Worm (Caenorhabditis elegans) whole organism, L2 larva: ENCODE data around the gene elo-7.

Experiments used
- C34F6.9 ChIP-seq: fragments of 150-350 bp; optimal IDR thresholded peaks from 2 replicates; lab custom pipeline; 2014; ENCODE audit warnings: missing biosample characterization, missing genetic modification characterization
- F13H6.1 ChIP-seq: sonication (generic microtip); optimal IDR thresholded peaks from 2 replicates; lab custom pipeline; 2016; ENCODE audit warnings: missing genetic modification characterization, missing compliant biosample characterization
- R02D3.7 ChIP-seq: fragments of 150-350 bp; optimal IDR thresholded peaks from 2 replicates; lab custom pipeline; 2014; ENCODE audit warnings: missing biosample characterization, missing genetic modification characterization
- Y55F3AM.14 ChIP-seq: fragments of 200-800 bp; sonication (Bioruptor generic); optimal IDR thresholded peaks from 2 replicates; lab custom pipeline; 2018; ENCODE audit warnings: mild to moderate bottlenecking, missing genetic modification characterization, missing compliant biosample characterization
- ZK546.5 ChIP-seq: sonication (generic microtip); optimal IDR thresholded peaks from 2 replicates; lab custom pipeline; 2017; ENCODE audit warnings: missing biosample characterization, missing genetic modification characterization
- alr-1 ChIP-seq: fragments of 150-350 bp; optimal IDR thresholded peaks from 2 replicates; lab custom pipeline; 2014; ENCODE audit warnings: missing biosample characterization, missing genetic modification characterization
- aly-2 ChIP-seq: fragments of 150-350 bp; optimal IDR thresholded peaks from 2 replicates; lab custom pipeline; 2014; ENCODE audit warnings: missing biosample characterization, missing genetic modification characterization
- ama-1 ChIP-seq: fragments of 150-350 bp; optimal IDR thresholded peaks from 2 replicates; lab custom pipeline; 2018; ENCODE audit warnings: inconsistent platforms
- blmp-1 ChIP-seq: sonication (generic microtip); optimal IDR thresholded peaks from 2 replicates; lab custom pipeline; 2017; ENCODE audit warnings: missing genetic modification characterization, mild to moderate bottlenecking, missing compliant biosample characterization, antibody characterized with exemption, moderate library complexity; ENCODE audit not compliant: insufficient read depth
- ceh-16 ChIP-seq: fragments of 150-350 bp; optimal IDR thresholded peaks from 2 replicates; lab custom pipeline; 2014; ENCODE audit warnings: missing biosample characterization, missing genetic modification characterization
- ceh-82 ChIP-seq: fragments of 150-350 bp; optimal IDR thresholded peaks from 2 replicates; lab custom pipeline; 2014; ENCODE audit warnings: missing biosample characterization, missing genetic modification characterization
- crh-2 ChIP-seq: sonication (generic microtip); optimal IDR thresholded peaks from 2 replicates; lab custom pipeline; 2017; ENCODE audit warnings: missing biosample characterization, missing genetic modification characterization
- dmd-4 ChIP-seq: sonication (generic microtip); optimal IDR thresholded peaks from 2 replicates; lab custom pipeline; 2017; ENCODE audit warnings: missing biosample characterization, missing genetic modification characterization
- egl-27 ChIP-seq: sonication (generic microtip); optimal IDR thresholded peaks from 3 replicates; lab custom pipeline; 2017; ENCODE audit warnings: missing biosample characterization, missing genetic modification reagents, missing genetic modification characterization
- elt-1 ChIP-seq: fragments of 150-350 bp; optimal IDR thresholded peaks from 2 replicates; lab custom pipeline; 2014; ENCODE audit warnings: missing biosample characterization, missing genetic modification characterization
- elt-3 ChIP-seq: sonication (generic microtip); optimal IDR thresholded peaks from 2 replicates; lab custom pipeline; 2017; ENCODE audit warnings: missing biosample characterization, missing genetic modification characterization
- fos-1 ChIP-seq: fragments of 150-350 bp; optimal IDR thresholded peaks from 2 replicates; lab custom pipeline; 2014; ENCODE audit warnings: missing biosample characterization, missing genetic modification characterization
- gmeb-1 ChIP-seq: fragments of 150-350 bp; optimal IDR thresholded peaks from 2 replicates; lab custom pipeline; 2014; ENCODE audit warnings: missing biosample characterization, missing genetic modification characterization
- lin-11 ChIP-seq: fragments of 150-350 bp; sonication (generic microtip); optimal IDR thresholded peaks from 2 replicates; lab custom pipeline; 2014; ENCODE audit warnings: missing biosample characterization, missing genetic modification characterization, inconsistent platforms, mixed read lengths
- lin-13 ChIP-seq: fragments of 150-350 bp; optimal IDR thresholded peaks from 2 replicates; lab custom pipeline; 2014; ENCODE audit warnings: missing biosample characterization, missing genetic modification reagents, missing genetic modification characterization
- lin-39 ChIP-seq: fragments of 150-350 bp; optimal IDR thresholded peaks from 2 replicates; lab custom pipeline; 2014; ENCODE audit warnings: missing biosample characterization, missing genetic modification reagents, missing genetic modification characterization
- lsy-2 ChIP-seq, 2 experiments: fragments of 150-350 bp in 1 of 2; sonication (generic microtip) in 1 of 2; optimal IDR thresholded peaks; 2 replicates each; lab custom pipeline; 2014 to 2017; ENCODE audit warnings: missing biosample characterization in 2 of 2, missing genetic modification characterization in 2 of 2
- mab-5 ChIP-seq: fragments of 150-350 bp; optimal IDR thresholded peaks from 2 replicates; lab custom pipeline; 2014; ENCODE audit warnings: missing biosample characterization, missing genetic modification characterization
- mbf-1 ChIP-seq: sonication (generic microtip); optimal IDR thresholded peaks from 2 replicates; lab custom pipeline; 2017; ENCODE audit warnings: missing biosample characterization, missing genetic modification characterization
- nhr-10 ChIP-seq: sonication (generic microtip); optimal IDR thresholded peaks from 2 replicates; lab custom pipeline; 2017; ENCODE audit warnings: missing biosample characterization, missing genetic modification characterization
- nhr-11 ChIP-seq: fragments of 150-350 bp; optimal IDR thresholded peaks from 2 replicates; lab custom pipeline; 2014; ENCODE audit warnings: missing biosample characterization, missing genetic modification characterization
- nhr-12 ChIP-seq: fragments of 150-350 bp; optimal IDR thresholded peaks from 2 replicates; lab custom pipeline; 2014; ENCODE audit warnings: missing biosample characterization, missing genetic modification characterization
- nhr-129 ChIP-seq: fragments of 150-350 bp; optimal IDR thresholded peaks from 2 replicates; lab custom pipeline; 2014; ENCODE audit warnings: missing biosample characterization, missing genetic modification characterization
- nhr-21 ChIP-seq: fragments of 150-350 bp; optimal IDR thresholded peaks from 2 replicates; lab custom pipeline; 2014; ENCODE audit warnings: missing biosample characterization, missing genetic modification characterization
- nhr-23 ChIP-seq: fragments of 150-350 bp; optimal IDR thresholded peaks from 2 replicates; lab custom pipeline; 2014; ENCODE audit warnings: missing biosample characterization, missing genetic modification reagents, missing genetic modification characterization
- nhr-237 ChIP-seq: fragments of 150-350 bp; optimal IDR thresholded peaks from 2 replicates; lab custom pipeline; 2014; ENCODE audit warnings: missing biosample characterization, missing genetic modification characterization
- nhr-6 ChIP-seq: fragments of 150-350 bp; optimal IDR thresholded peaks from 2 replicates; lab custom pipeline; 2014; ENCODE audit warnings: missing biosample characterization, missing genetic modification characterization
- nhr-77 ChIP-seq: fragments of 150-350 bp; optimal IDR thresholded peaks from 2 replicates; lab custom pipeline; 2014; ENCODE audit warnings: missing biosample characterization, missing genetic modification characterization
- peb-1 ChIP-seq: fragments of 150-350 bp; optimal IDR thresholded peaks from 2 replicates; lab custom pipeline; 2014; ENCODE audit warnings: missing biosample characterization, missing genetic modification characterization
- sem-4 ChIP-seq: fragments of 150-350 bp; optimal IDR thresholded peaks from 2 replicates; lab custom pipeline; 2014; ENCODE audit warnings: missing biosample characterization, missing genetic modification reagents, missing genetic modification characterization
- skn-1 ChIP-seq: sonication (generic microtip); optimal IDR thresholded peaks from 2 replicates; lab custom pipeline; 2017; ENCODE audit warnings: missing biosample characterization, missing genetic modification characterization
- sma-3 ChIP-seq: sonication (generic microtip); optimal IDR thresholded peaks from 2 replicates; lab custom pipeline; 2016; ENCODE audit warnings: missing genetic modification reagents, missing genetic modification characterization, missing compliant biosample characterization
- sma-9 ChIP-seq, 2 experiments: fragments of 150-350 bp in 1 of 2; sonication (generic microtip) in 1 of 2; optimal IDR thresholded peaks; 2 replicates each; lab custom pipeline; 2014 to 2016; ENCODE audit warnings: missing genetic modification characterization in 2 of 2, mild to moderate bottlenecking in 1 of 2, missing biosample characterization in 1 of 2, missing compliant biosample characterization in 1 of 2, missing genetic modification reagents in 1 of 2, moderate library complexity in 1 of 2
- snpc-4 ChIP-seq: fragments of 150-350 bp; optimal IDR thresholded peaks from 2 replicates; lab custom pipeline; 2014; ENCODE audit warnings: missing biosample characterization, missing genetic modification characterization
- unc-39 ChIP-seq: fragments of 150-350 bp; optimal IDR thresholded peaks from 2 replicates; lab custom pipeline; 2014; ENCODE audit warnings: missing biosample characterization, missing genetic modification characterization
- unc-55 ChIP-seq: fragments of 150-350 bp; sonication (generic microtip); optimal IDR thresholded peaks from 3 replicates; lab custom pipeline; 2014; ENCODE audit warnings: missing biosample characterization, missing genetic modification reagents, missing genetic modification characterization
- unc-62 ChIP-seq: fragments of 150-350 bp; optimal IDR thresholded peaks from 2 replicates; lab custom pipeline; 2014; ENCODE audit warnings: missing biosample characterization, missing genetic modification reagents, missing genetic modification characterization
- zag-1 ChIP-seq: fragments of 150-350 bp; optimal IDR thresholded peaks from 2 replicates; lab custom pipeline; 2014; ENCODE audit warnings: missing biosample characterization, missing genetic modification characterization
- ztf-1 ChIP-seq: fragments of 200-800 bp; sonication (Bioruptor generic); conservative IDR thresholded peaks from 2 replicates; pipeline ENCODE4 v1.3.6; 2022; ENCODE audit warnings: missing genetic modification characterization, missing compliant biosample characterization
- ztf-11 ChIP-seq: sonication (generic microtip); optimal IDR thresholded peaks from 2 replicates; lab custom pipeline; 2017; ENCODE audit warnings: missing biosample characterization, missing genetic modification characterization
- ztf-4 ChIP-seq: fragments of 150-350 bp; optimal IDR thresholded peaks from 2 replicates; lab custom pipeline; 2014; ENCODE audit warnings: missing biosample characterization, missing genetic modification characterization

elo-7 gene

ce11 chrIV:9508612-9509011, 21.1 kb upstream of the elo-7 start, which contains the start of gene ethe-1:
Gene ethe-1, minus strand, starts transcription at chrIV:9508761.
- TF ChIP-seq nhr-129 (tag; lab: Kevin White, UChicago) (peak; percentile 58), F13H6.1 (tag; lab: Kevin White, UChicago) (no peak), dmd-4 (no peak), C34F6.9 (tag; lab: Kevin White, UChicago) (peak; percentile 3)

- TF ChIP-seq nhr-23 (tag; lab: Kevin White, UChicago): no peak
- TF ChIP-seq ztf-4 (tag; lab: Kevin White, UChicago): peak; percentile 2
- TF ChIP-seq gmeb-1 (tag; lab: Kevin White, UChicago): no peak
- no peak for TF ChIP-seq sma-9 (GFP tag; optimal IDR thresholded peaks at IDR 0.05; lab: Kevin White, UChicago)
- TF ChIP-seq sma-9 (tag; optimal IDR thresholded peaks at IDR 0.05; lab: Kevin White, UChicago): no peak
- TF ChIP-seq peb-1 (tag; lab: Kevin White, UChicago): no peak
- no peak for TF ChIP-seq dmd-4
- TF ChIP-seq F13H6.1 (tag; lab: Kevin White, UChicago): no peak
- peak; percentile 8 for TF ChIP-seq C34F6.9 (tag; lab: Kevin White, UChicago)
- TF ChIP-seq crh-2 (tag; lab: Kevin White, UChicago): no peak
- peak; percentile 54 for TF ChIP-seq nhr-21 (tag; lab: Kevin White, UChicago)
- TF ChIP-seq Y55F3AM.14 (GFP tag; lab: Kevin White, UChicago): no peak
- no peak for TF ChIP-seq alr-1 (tag; lab: Kevin White, UChicago)
- no peak for TF ChIP-seq snpc-4 (tag; lab: Kevin White, UChicago)
- peak; percentile 68 for TF ChIP-seq lin-11 (tag; lab: Kevin White, UChicago)
- TF ChIP-seq lsy-2 (tag; optimal IDR thresholded peaks at IDR 0.05; lab: Kevin White, UChicago): no peak
- no peak for TF ChIP-seq ztf-1
- no peak for TF ChIP-seq ceh-16 (tag; lab: Kevin White, UChicago)
Measured at ce11 chrIV:9510439-9510838, 19.3 kb upstream of the elo-7 start, which contains the start of gene C33A12.4. Gene C33A12.4, minus strand, starts transcription at chrIV:9510569.

- peak; percentile 34 for TF ChIP-seq peb-1 (tag; lab: Kevin White, UChicago)
- TF ChIP-seq R02D3.7: peak; percentile 38
- TF ChIP-seq C34F6.9 (tag; lab: Kevin White, UChicago): peak; percentile 59
- peak; percentile 18 for TF ChIP-seq ztf-11 (tag; lab: Kevin White, UChicago)
- no peak for TF ChIP-seq unc-62 (GFP tag; lab: Kevin White, UChicago)
- peak; percentile 67 for TF ChIP-seq egl-27 (tag; lab: Kevin White, UChicago)
- TF ChIP-seq nhr-77 (tag; lab: Kevin White, UChicago): peak; percentile 1
- TF ChIP-seq skn-1 (tag; lab: Kevin White, UChicago): no peak
- TF ChIP-seq mbf-1 (tag; lab: Kevin White, UChicago): no peak
- TF ChIP-seq unc-55 (GFP tag; lab: Kevin White, UChicago): peak; percentile 79
- TF ChIP-seq lsy-2 (tag; optimal IDR thresholded peaks at IDR 0.05; lab: Kevin White, UChicago): peak; percentile 62 to 85
- no peak for TF ChIP-seq ztf-1
- peak; percentile 70 for TF ChIP-seq lin-11 (tag; lab: Kevin White, UChicago)
- peak; percentile 85 for TF ChIP-seq crh-2 (tag; lab: Kevin White, UChicago)
- TF ChIP-seq elt-3 (tag; lab: Kevin White, UChicago): no peak
- peak; percentile 25 for TF ChIP-seq fos-1
- TF ChIP-seq sem-4 (tag; lab: Kevin White, UChicago): peak; percentile 62
- TF ChIP-seq nhr-21 (tag; lab: Kevin White, UChicago): peak; percentile 86
- TF ChIP-seq dmd-4: no peak
- TF ChIP-seq zag-1: peak; percentile 47
- TF ChIP-seq nhr-11 (tag; lab: Kevin White, UChicago): no peak
- peak; percentile 74 for TF ChIP-seq F13H6.1 (tag; lab: Kevin White, UChicago)
- peak; percentile 71 for TF ChIP-seq nhr-129 (tag; lab: Kevin White, UChicago)
- peak; percentile 33 for TF ChIP-seq blmp-1 (tag; lab: Kevin White, UChicago)
- TF ChIP-seq ZK546.5 (tag; lab: Kevin White, UChicago): peak; percentile 18
- no peak for TF ChIP-seq ceh-82 (tag; lab: Kevin White, UChicago)
- no peak for TF ChIP-seq nhr-10 (tag; lab: Kevin White, UChicago)
- TF ChIP-seq nhr-237 (tag; lab: Kevin White, UChicago): no peak
- peak; percentile 35 for TF ChIP-seq Y55F3AM.14 (GFP tag; lab: Kevin White, UChicago)
- peak; percentile 64 for TF ChIP-seq gmeb-1 (tag; lab: Kevin White, UChicago)
- peak; percentile 44 for TF ChIP-seq nhr-6 (tag; lab: Kevin White, UChicago)
- peak; percentile 91 for TF ChIP-seq ama-1 (lab: Kevin White, UChicago)
- TF ChIP-seq unc-39 (tag; lab: Kevin White, UChicago): no peak
- TF ChIP-seq ceh-16 (tag; lab: Kevin White, UChicago): peak; percentile 88
- TF ChIP-seq aly-2 (tag; lab: Kevin White, UChicago): no peak
- peak; percentile 81 for TF ChIP-seq lin-13 (GFP tag; lab: Kevin White, UChicago)
- no peak for TF ChIP-seq lin-39 (tag; lab: Kevin White, UChicago)
- no peak for TF ChIP-seq elt-1 (tag; lab: Kevin White, UChicago)
- peak; percentile 87 for TF ChIP-seq sma-9 (GFP tag; optimal IDR thresholded peaks at IDR 0.05; lab: Kevin White, UChicago)
- TF ChIP-seq sma-9 (tag; optimal IDR thresholded peaks at IDR 0.05; lab: Kevin White, UChicago): no peak
- TF ChIP-seq nhr-23 (tag; lab: Kevin White, UChicago): no peak
- TF ChIP-seq snpc-4 (tag; lab: Kevin White, UChicago): peak; percentile 99
- TF ChIP-seq mab-5 (tag; lab: Kevin White, UChicago): peak; percentile 10
- TF ChIP-seq sma-3 (GFP tag; lab: Kevin White, UChicago): peak; percentile 78
- TF ChIP-seq nhr-12 (tag; lab: Kevin White, UChicago): no peak
Measured at ce11 chrIV:9511221-9511638, 18.5 kb upstream of the elo-7 start.
